Worm (Caenorhabditis elegans): ENCODE data around the gene F19B10.10.

Gene F19B10.10

ce11 chrII:3670956-3671355 lies 10.3 kb downstream of the F19B10.10 start, which contains the start of gene srx-98:
TSS of gene srx-98 (minus strand) at chrII:3671056.
- TF ChIP-seq snpc-4 (tag; optimal IDR thresholded peaks at IDR 0.05), result no peak
- no peak for TF ChIP-seq blmp-1 (tag; optimal IDR thresholded peaks at IDR 0.05)
- TF ChIP-seq cnd-1 (tag; optimal IDR thresholded peaks at IDR 0.05), result no peak

DNA sequence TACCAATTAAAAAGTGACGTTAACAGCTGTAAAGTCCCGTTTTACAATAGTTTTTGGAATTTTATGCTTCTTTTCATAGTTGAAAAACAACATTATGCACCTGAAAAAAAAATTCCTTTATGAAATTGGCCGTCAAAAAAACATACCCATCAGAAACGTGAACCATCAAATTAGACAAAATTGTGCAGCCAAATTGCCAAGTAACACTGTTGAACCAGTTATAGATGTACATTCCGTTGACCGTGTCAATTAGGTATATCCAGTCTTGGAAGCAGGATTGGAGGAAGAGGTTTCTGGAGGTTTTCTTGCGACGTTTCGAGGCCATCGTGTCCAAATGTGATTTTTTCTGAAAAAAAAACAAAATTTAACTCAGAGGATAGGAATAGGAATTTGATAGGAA lies 11.9 kb downstream of the F19B10.10 start, which contains the start of gene srx-97:
Gene srx-97, minus strand, starts transcription at position 101 of the 400 bp plus-strand sequence.
- no peak for TF ChIP-seq cnd-1 (tag; optimal IDR thresholded peaks at IDR 0.05)
- no peak for TF ChIP-seq ces-1 (GFP tag; optimal IDR thresholded peaks at IDR 0.05)
- TF ChIP-seq unc-39 (tag; optimal IDR thresholded peaks at IDR 0.05), result no peak
- no peak for TF ChIP-seq ztf-11 (tag; optimal IDR thresholded peaks at IDR 0.05)
- no peak for TF ChIP-seq elt-1 (tag; optimal IDR thresholded peaks at IDR 0.05; ENCODE audit: borderline replicate concordance, insufficient read depth)
- no peak for TF ChIP-seq mab-5 (tag; optimal IDR thresholded peaks at IDR 0.05)
- no peak for TF ChIP-seq lsy-2 (tag; optimal IDR thresholded peaks at IDR 0.05)
- no peak for TF ChIP-seq unc-120 (tag; optimal IDR thresholded peaks at IDR 0.05; ENCODE audit: poor library complexity, severe bottlenecking)
- no peak for TF ChIP-seq blmp-1 (tag; optimal IDR thresholded peaks at IDR 0.05)
- TF ChIP-seq flh-1 (GFP tag; optimal IDR thresholded peaks at IDR 0.05), result no peak
- TF ChIP-seq mls-2 (tag; optimal IDR thresholded peaks at IDR 0.05), result no peak
- TF ChIP-seq nhr-2 (tag; optimal IDR thresholded peaks at IDR 0.05), result no peak
- TF ChIP-seq drap-1 (GFP tag; optimal IDR thresholded peaks at IDR 0.05), result no peak
- TF ChIP-seq M03D4.4 (tag; optimal IDR thresholded peaks at IDR 0.05), result no peak

- TF ChIP-seq nhr-237 (tag; optimal IDR thresholded peaks at IDR 0.05) (no peak), sem-2 (GFP tag; optimal IDR thresholded peaks at IDR 0.05) (no peak), elt-1 (tag; optimal IDR thresholded peaks at IDR 0.05; ENCODE audit: borderline replicate concordance, insufficient read depth) (no peak), elt-3 (tag; optimal IDR thresholded peaks at IDR 0.05) (no peak), nhr-12 (tag; optimal IDR thresholded peaks at IDR 0.05) (no peak), cnd-1 (tag; optimal IDR thresholded peaks at IDR 0.05) (no peak), M03D4.4 (tag; optimal IDR thresholded peaks at IDR 0.05) (no peak), nhr-2 (tag; optimal IDR thresholded peaks at IDR 0.05) (no peak), snpc-4 (tag; optimal IDR thresholded peaks at IDR 0.05) (no peak), ceh-83 (GFP tag; optimal IDR thresholded peaks at IDR 0.05) (no peak), ces-1 (GFP tag; optimal IDR thresholded peaks at IDR 0.05) (no peak), zip-8 (tag; optimal IDR thresholded peaks at IDR 0.05) (no peak), blmp-1 (tag; optimal IDR thresholded peaks at IDR 0.05) (no peak), ham-2 (GFP tag; optimal IDR thresholded peaks at IDR 0.05) (no peak), lin-13 (tag; optimal IDR thresholded peaks at IDR 0.05) (no peak)
Observed at ce11 chrII:3665181-3665580, 16.0 kb downstream of the F19B10.10 start.

DNA sequence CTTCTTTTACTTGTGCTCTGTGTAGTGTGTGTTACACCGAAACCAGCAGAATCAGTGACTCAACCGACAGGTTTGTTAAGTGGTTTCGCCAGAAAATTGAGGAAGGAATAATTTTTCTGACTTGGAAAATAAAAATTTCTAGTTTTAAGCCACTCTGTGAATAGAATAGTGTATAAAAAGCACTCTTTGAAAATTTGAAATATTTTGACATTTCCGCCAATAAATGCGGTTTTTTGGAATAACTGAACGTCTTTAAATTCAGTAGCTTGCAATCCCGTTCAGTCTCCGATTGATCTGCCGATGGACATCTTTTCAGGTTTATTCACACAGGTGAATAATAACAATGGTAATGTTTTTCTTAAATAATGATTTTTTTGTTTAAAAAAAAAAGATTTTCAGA lies 16.7 kb downstream of the F19B10.10 start, which contains the start of gene F19B10.3:
Gene F19B10.3, plus strand, starts transcription at position 301 of the 400 bp plus-strand sequence.
- TF ChIP-seq nhr-28 (tag; optimal IDR thresholded peaks at IDR 0.05) (no peak), ceh-39 (tag; optimal IDR thresholded peaks at IDR 0.05) (no peak), lsy-2 (tag; optimal IDR thresholded peaks at IDR 0.05) (no peak), ham-2 (GFP tag; optimal IDR thresholded peaks at IDR 0.05) (no peak), tbx-8 (GFP tag; optimal IDR thresholded peaks at IDR 0.05) (no peak), sem-2 (GFP tag; optimal IDR thresholded peaks at IDR 0.05) (no peak), ces-1 (GFP tag; optimal IDR thresholded peaks at IDR 0.05) (no peak), bed-3 (GFP tag; optimal IDR thresholded peaks at IDR 0.05) (no peak), cnd-1 (tag; optimal IDR thresholded peaks at IDR 0.05) (no peak), flh-1 (GFP tag; optimal IDR thresholded peaks at IDR 0.05) (no peak)

- TF ChIP-seq ham-2 (GFP tag; optimal IDR thresholded peaks at IDR 0.05) (no peak), sem-2 (GFP tag; optimal IDR thresholded peaks at IDR 0.05) (no peak), unc-62 (GFP tag; optimal IDR thresholded peaks at IDR 0.05) (no peak), nhr-237 (tag; optimal IDR thresholded peaks at IDR 0.05) (no peak), mls-2 (tag; optimal IDR thresholded peaks at IDR 0.05) (no peak)
Observed at ce11 chrII:3663796-3664195, 17.4 kb downstream of the F19B10.10 start, which contains the start of gene F19B10.6. TSS of gene F19B10.6 (minus strand) at chrII:3663896.

- TF ChIP-seq bed-3 (GFP tag; optimal IDR thresholded peaks at IDR 0.05) (no peak), ces-1 (GFP tag; optimal IDR thresholded peaks at IDR 0.05) (no peak), elt-3 (tag; optimal IDR thresholded peaks at IDR 0.05) (peak; percentile 61), nhr-12 (tag; optimal IDR thresholded peaks at IDR 0.05) (no peak), sem-2 (GFP tag; optimal IDR thresholded peaks at IDR 0.05) (no peak)
Observed at ce11 chrII:3661932-3662331, 19.3 kb downstream of the F19B10.10 start, which contains the start of gene F19B10.13. TSS of gene F19B10.13 (plus strand) at chrII:3662274.

Data from whole organism, mixed stage, embryonic.